Fruit fly (Drosophila melanogaster) whole organism: ENCODE data around the gene CG13042.

Experiments
- CG8478 ChIP-seq: fragments of >200 bp; optimal IDR thresholded peaks from 2 replicates; lab custom pipeline; 2018; ENCODE audit warnings: inconsistent platforms
- Dll ChIP-seq: fragments of >200 bp; optimal IDR thresholded peaks from 2 replicates; lab custom pipeline; 2017
- EcR ChIP-seq, 2 experiments: fragments of >200 bp; optimal IDR thresholded peaks; 2 replicates each; lab custom pipeline; 2017; ENCODE audit warnings: missing biosample characterization in 2 of 2, missing genetic modification characterization in 2 of 2, missing genetic modification reagents in 2 of 2
- pan ChIP-seq: fragments of >200 bp; optimal IDR thresholded peaks from 2 replicates; lab custom pipeline; 2017
- psq ChIP-seq: fragments of >200 bp; optimal IDR thresholded peaks from 2 replicates; lab custom pipeline; 2017
- usp ChIP-seq: fragments of >200 bp; optimal IDR thresholded peaks from 2 replicates; lab custom pipeline; 2017; ENCODE audit warnings: missing biosample characterization, missing genetic modification characterization, mixed read lengths

Gene CG13042

dm6 chr3L:16288322-16288721, 20.0 kb downstream of the CG13042 start, which contains the start of gene CG13046:
Gene CG13046 (minus strand): TSS chr3L:16288422.
- no peak for TF ChIP-seq CG8478 (lab: Kevin White, UChicago)
- no peak for TF ChIP-seq EcR (GFP tag; optimal IDR thresholded peaks at IDR 0.05; lab: Kevin White, UChicago)
- no peak for TF ChIP-seq Dll (lab: Kevin White, UChicago)
- TF ChIP-seq usp (GFP tag; lab: Kevin White, UChicago): no peak
- TF ChIP-seq pan (lab: Kevin White, UChicago): no peak
- no peak for TF ChIP-seq psq (lab: Kevin White, UChicago)

dm6 chr3L:16286258-16286657, 22.0 kb downstream of the CG13042 start:
- TF ChIP-seq pan (lab: Kevin White, UChicago): no peak
- no peak for TF ChIP-seq Dll (lab: Kevin White, UChicago)
- TF ChIP-seq CG8478 (lab: Kevin White, UChicago): no peak
- no peak for TF ChIP-seq usp (GFP tag; lab: Kevin White, UChicago)
- no peak for TF ChIP-seq psq (lab: Kevin White, UChicago)
- TF ChIP-seq EcR (GFP tag; optimal IDR thresholded peaks at IDR 0.05; lab: Kevin White, UChicago): no peak

- TF ChIP-seq pan (lab: Kevin White, UChicago) (no peak), EcR (GFP tag; optimal IDR thresholded peaks at IDR 0.05; lab: Kevin White, UChicago) (no peak), CG8478 (lab: Kevin White, UChicago) (no peak), Dll (lab: Kevin White, UChicago) (no peak), psq (lab: Kevin White, UChicago) (no peak), usp (GFP tag; lab: Kevin White, UChicago) (no peak)
Measured at dm6 chr3L:16285346-16285911, 22.9 kb downstream of the CG13042 start, which contains the start of gene CG13047. Gene CG13047 (minus strand): TSS chr3L:16285396.

dm6 chr3L:16283821-16284220, 24.5 kb downstream of the CG13042 start, which contains the start of gene CG13048:
Gene CG13048 (minus strand): TSS chr3L:16283921.
- TF ChIP-seq usp (GFP tag; lab: Kevin White, UChicago) (no peak), Dll (lab: Kevin White, UChicago) (no peak), EcR (GFP tag; optimal IDR thresholded peaks at IDR 0.05; lab: Kevin White, UChicago) (no peak), CG8478 (lab: Kevin White, UChicago) (no peak), psq (lab: Kevin White, UChicago) (no peak), pan (lab: Kevin White, UChicago) (no peak)

- TF ChIP-seq pan (lab: Kevin White, UChicago) (no peak), CG8478 (lab: Kevin White, UChicago) (no peak), EcR (GFP tag; optimal IDR thresholded peaks at IDR 0.05; lab: Kevin White, UChicago) (no peak), usp (GFP tag; lab: Kevin White, UChicago) (no peak), Dll (lab: Kevin White, UChicago) (no peak), psq (lab: Kevin White, UChicago) (no peak)
Measured at dm6 chr3L:16281880-16282556, 26.3 kb downstream of the CG13042 start, which contains the start of gene CG13049. Gene CG13049 (minus strand): TSS chr3L:16281930.

- no peak for TF ChIP-seq Dll (lab: Kevin White, UChicago)
- no peak for TF ChIP-seq usp (GFP tag; lab: Kevin White, UChicago)
- TF ChIP-seq psq (lab: Kevin White, UChicago): no peak
- no peak for TF ChIP-seq pan (lab: Kevin White, UChicago)
- no peak for TF ChIP-seq CG8478 (lab: Kevin White, UChicago)
- TF ChIP-seq EcR (GFP tag; optimal IDR thresholded peaks at IDR 0.05; lab: Kevin White, UChicago): peak in 1 of 2 experiments; percentile 54
Measured at dm6 chr3L:16279987-16280454, 28.3 kb downstream of the CG13042 start, which contains the start of gene CG13064. Gene CG13064 (plus strand): TSS chr3L:16280404.

- no peak for TF ChIP-seq usp (GFP tag; lab: Kevin White, UChicago)
- no peak for TF ChIP-seq pan (lab: Kevin White, UChicago)
- TF ChIP-seq Dll (lab: Kevin White, UChicago): no peak
- TF ChIP-seq CG8478 (lab: Kevin White, UChicago): no peak
Measured at dm6 chr3L:16279171-16279570, 29.1 kb downstream of the CG13042 start, which contains the start of gene CG13050. Gene CG13050 (minus strand): TSS chr3L:16279271.

dm6 chr3L:16277135-16277534, 31.1 kb downstream of the CG13042 start, which contains the start of gene CG13065:
Gene CG13065 (plus strand): TSS chr3L:16277435.
- TF ChIP-seq pan (lab: Kevin White, UChicago): no peak
- no peak for TF ChIP-seq Dll (lab: Kevin White, UChicago)
- no peak for TF ChIP-seq usp (GFP tag; lab: Kevin White, UChicago)
- TF ChIP-seq CG8478 (lab: Kevin White, UChicago): no peak
- no peak for TF ChIP-seq psq (lab: Kevin White, UChicago)
- TF ChIP-seq EcR (GFP tag; optimal IDR thresholded peaks at IDR 0.05; lab: Kevin White, UChicago): no peak

- TF ChIP-seq Dll (lab: Kevin White, UChicago) (no peak), EcR (GFP tag; optimal IDR thresholded peaks at IDR 0.05; lab: Kevin White, UChicago) (peak in 1 of 2 experiments; percentile 71)
Measured at dm6 chr3L:16275391-16276017, 32.8 kb downstream of the CG13042 start.

dm6 chr3L:16272338-16272959, 35.8 kb downstream of the CG13042 start, which contains the start of gene CG13066:
Gene CG13066 (plus strand): TSS chr3L:16272909.
- no peak for TF ChIP-seq usp (GFP tag; lab: Kevin White, UChicago)
- TF ChIP-seq EcR (GFP tag; optimal IDR thresholded peaks at IDR 0.05; lab: Kevin White, UChicago): no peak
- TF ChIP-seq CG8478 (lab: Kevin White, UChicago): no peak
- TF ChIP-seq pan (lab: Kevin White, UChicago): no peak
- no peak for TF ChIP-seq Dll (lab: Kevin White, UChicago)
- TF ChIP-seq psq (lab: Kevin White, UChicago): no peak
